Fruit fly (Drosophila melanogaster) whole organism, embryonic: ENCODE data around the gene ssp.

Experiments used
- Atf3 ChIP-seq: fragments of 200-800 bp; sonication (Bioruptor generic); optimal IDR thresholded peaks from 3 replicates; lab custom pipeline; 2016; ENCODE audit warnings: missing biosample characterization, missing genetic modification characterization
- BEAF-32 ChIP-seq: fragments of 200-800 bp; sonication (Bioruptor generic); optimal IDR thresholded peaks from 3 replicates; lab custom pipeline; 2017; ENCODE audit warnings: missing biosample characterization, missing genetic modification characterization, mild to moderate bottlenecking, moderate library complexity, missing genetic modification reagents
- CG11560 ChIP-seq: fragments of 200-800 bp; sonication (Bioruptor generic); IDR thresholded peaks from 3 replicates; pipeline ENCODE4 v1.3.6; 2022; ENCODE audit warnings: missing biosample characterization, missing genetic modification characterization
- CG1233 ChIP-seq: fragments of 200-800 bp; sonication (Bioruptor generic); optimal IDR thresholded peaks from 4 replicates; lab custom pipeline; 2018; ENCODE audit warnings: missing biosample characterization, mild to moderate bottlenecking, missing genetic modification characterization
- CG12391 ChIP-seq: fragments of 200-800 bp; sonication (Bioruptor generic); optimal IDR thresholded peaks from 3 replicates; lab custom pipeline; 2018; ENCODE audit warnings: missing biosample characterization, mild to moderate bottlenecking, missing genetic modification characterization, moderate library complexity
- CG13296 ChIP-seq: fragments of 200-800 bp; sonication (Bioruptor generic); optimal IDR thresholded peaks from 3 replicates; lab custom pipeline; 2018; ENCODE audit warnings: missing biosample characterization, mild to moderate bottlenecking, missing genetic modification characterization
- CG13424 ChIP-seq: fragments of 200-800 bp; sonication (Bioruptor generic); optimal IDR thresholded peaks from 2 replicates; lab custom pipeline; 2019; ENCODE audit warnings: missing biosample characterization, mild to moderate bottlenecking, missing genetic modification characterization, moderate library complexity
- CG14710 ChIP-seq: fragments of 200-800 bp; sonication (Bioruptor generic); optimal IDR thresholded peaks from 3 replicates; lab custom pipeline; 2019; ENCODE audit warnings: missing biosample characterization, mild to moderate bottlenecking, missing genetic modification characterization, moderate library complexity
- CG17328 ChIP-seq: fragments of 200-800 bp; sonication (Bioruptor generic); IDR thresholded peaks from 2 replicates; pipeline ENCODE4 v1.3.6; 2022; ENCODE audit warnings: missing biosample characterization, missing genetic modification characterization
- CG17361 ChIP-seq: fragments of 200-800 bp; sonication (Bioruptor generic); IDR thresholded peaks from 3 replicates; pipeline ENCODE4 v1.3.6; 2022; ENCODE audit warnings: missing biosample characterization, missing genetic modification characterization
- CG2116 ChIP-seq: fragments of 200-800 bp; sonication (Bioruptor generic); optimal IDR thresholded peaks from 3 replicates; lab custom pipeline; 2018; ENCODE audit warnings: missing biosample characterization, mild to moderate bottlenecking, missing genetic modification characterization
- CG2120 ChIP-seq: fragments of 200-800 bp; sonication (Bioruptor generic); optimal IDR thresholded peaks from 3 replicates; lab custom pipeline; 2016; ENCODE audit warnings: missing biosample characterization, missing genetic modification characterization
- CG30403 ChIP-seq: fragments of 200-800 bp; sonication (Bioruptor generic); optimal IDR thresholded peaks from 3 replicates; lab custom pipeline; 2016; ENCODE audit warnings: missing biosample characterization, missing genetic modification characterization
- CG3407 ChIP-seq: fragments of 200-800 bp; sonication (Bioruptor generic); optimal IDR thresholded peaks from 2 replicates; lab custom pipeline; 2018; ENCODE audit warnings: missing biosample characterization, mild to moderate bottlenecking, missing genetic modification characterization
- CG3847 ChIP-seq: fragments of 200-800 bp; sonication (Bioruptor generic); IDR thresholded peaks from 2 replicates; pipeline ENCODE4 v1.3.6; 2022; ENCODE audit warnings: missing biosample characterization, missing genetic modification characterization
- CG4282 ChIP-seq: fragments of 200-800 bp; sonication (Bioruptor generic); optimal IDR thresholded peaks from 2 replicates; lab custom pipeline; 2016; ENCODE audit warnings: missing biosample characterization, missing genetic modification characterization
- CG4424 ChIP-seq: fragments of 200-800 bp; sonication (Bioruptor generic); optimal IDR thresholded peaks from 3 replicates; lab custom pipeline; 2016; ENCODE audit warnings: missing biosample characterization, missing genetic modification characterization
- CG5180 ChIP-seq: fragments of 200-800 bp; sonication (Bioruptor generic); optimal IDR thresholded peaks from 3 replicates; lab custom pipeline; 2017; ENCODE audit warnings: missing biosample characterization, missing genetic modification characterization, mild to moderate bottlenecking, moderate library complexity, missing genetic modification reagents
- CG6254 ChIP-seq: fragments of 200-800 bp; sonication (Bioruptor generic); optimal IDR thresholded peaks from 3 replicates; lab custom pipeline; 2017; ENCODE audit warnings: mild to moderate bottlenecking, missing biosample characterization, missing genetic modification reagents, missing genetic modification characterization
- CG6765 ChIP-seq: fragments of 200-800 bp; sonication (Bioruptor generic); optimal IDR thresholded peaks from 3 replicates; lab custom pipeline; 2017; ENCODE audit warnings: missing biosample characterization, mild to moderate bottlenecking, missing genetic modification characterization
- CG6854 ChIP-seq: fragments of 200-800 bp; sonication (Bioruptor generic); optimal IDR thresholded peaks from 3 replicates; lab custom pipeline; 2017; ENCODE audit warnings: missing biosample characterization, mild to moderate bottlenecking, missing genetic modification characterization
- CG7928 ChIP-seq: fragments of 200-800 bp; sonication (Bioruptor generic); optimal IDR thresholded peaks from 2 replicates; lab custom pipeline; 2017; ENCODE audit warnings: missing biosample characterization, mild to moderate bottlenecking, missing genetic modification characterization
- CG9215 ChIP-seq: fragments of 200-800 bp; sonication (Bioruptor generic); IDR thresholded peaks from 2 replicates; pipeline ENCODE4 v1.3.6; 2022; ENCODE audit warnings: missing biosample characterization, missing genetic modification characterization
- CG9817 ChIP-seq: fragments of 200-800 bp; sonication (Bioruptor generic); optimal IDR thresholded peaks from 2 replicates; lab custom pipeline; 2018; ENCODE audit warnings: missing biosample characterization, mild to moderate bottlenecking, missing genetic modification characterization, moderate library complexity
- CkIIα-i1 ChIP-seq: fragments of 200-800 bp; sonication (Bioruptor generic); IDR thresholded peaks from 2 replicates; pipeline ENCODE4 v1.3.6; 2022; ENCODE audit warnings: missing biosample characterization, missing genetic modification characterization
- Dref ChIP-seq: fragments of 200-800 bp; sonication (Bioruptor generic); IDR thresholded peaks from 2 replicates; pipeline ENCODE4 v1.3.6; 2022; ENCODE audit warnings: missing biosample characterization, missing genetic modification characterization
- ERR ChIP-seq: fragments of 200-800 bp; sonication (Bioruptor generic); optimal IDR thresholded peaks from 2 replicates; lab custom pipeline; 2016; ENCODE audit warnings: missing biosample characterization, missing genetic modification characterization
- Gug ChIP-seq: fragments of 200-800 bp; sonication (Bioruptor generic); IDR thresholded peaks from 4 replicates; pipeline ENCODE4 v1.3.6; 2022; ENCODE audit warnings: missing biosample characterization, missing genetic modification characterization
- H15 ChIP-seq: fragments of 200-800 bp; sonication (Bioruptor generic); IDR thresholded peaks from 3 replicates; pipeline ENCODE4 v1.3.6; 2022; ENCODE audit warnings: missing biosample characterization, missing genetic modification characterization
- Jarid2 ChIP-seq: fragments of 200-800 bp; sonication (Bioruptor generic); optimal IDR thresholded peaks from 3 replicates; lab custom pipeline; 2017; ENCODE audit warnings: mild to moderate bottlenecking, missing biosample characterization, missing genetic modification reagents, missing genetic modification characterization
- MTF-1 ChIP-seq: fragments of 200-800 bp; sonication (Bioruptor generic); optimal IDR thresholded peaks from 2 replicates; lab custom pipeline; 2018; ENCODE audit warnings: missing biosample characterization, mild to moderate bottlenecking, missing genetic modification characterization, borderline replicate concordance
- Scr ChIP-seq: fragments of 200-800 bp; sonication (Bioruptor generic); IDR thresholded peaks from 2 replicates; pipeline ENCODE4 v1.3.6; 2022; ENCODE audit warnings: missing biosample characterization, missing genetic modification characterization; ENCODE audit not compliant: partially characterized antibody
- Side ChIP-seq: fragments of 200-800 bp; sonication (Bioruptor generic); optimal IDR thresholded peaks from 2 replicates; lab custom pipeline; 2016; ENCODE audit warnings: missing biosample characterization, missing genetic modification characterization
- YL-1 ChIP-seq: fragments of 200-800 bp; sonication (Bioruptor generic); optimal IDR thresholded peaks from 3 replicates; lab custom pipeline; 2017; ENCODE audit warnings: missing biosample characterization, mild to moderate bottlenecking, missing genetic modification characterization
- danr ChIP-seq: fragments of 200-800 bp; sonication (Bioruptor generic); IDR thresholded peaks from 2 replicates; pipeline ENCODE4 v1.3.6; 2022; ENCODE audit warnings: missing biosample characterization, missing genetic modification characterization
- eyg ChIP-seq: fragments of 200-800 bp; sonication (Bioruptor generic); optimal IDR thresholded peaks from 3 replicates; lab custom pipeline; 2016; ENCODE audit warnings: missing biosample characterization, missing genetic modification characterization
- fd102C ChIP-seq: fragments of 200-800 bp; sonication (Bioruptor generic); optimal IDR thresholded peaks from 2 replicates; lab custom pipeline; 2018; ENCODE audit warnings: missing biosample characterization, mild to moderate bottlenecking, missing genetic modification characterization, moderate library complexity
- gcm2 ChIP-seq: fragments of 200-800 bp; sonication (Bioruptor generic); optimal IDR thresholded peaks from 2 replicates; lab custom pipeline; 2016; ENCODE audit warnings: missing biosample characterization, missing genetic modification characterization
- gem ChIP-seq: fragments of 200-800 bp; sonication (Bioruptor generic); optimal IDR thresholded peaks from 2 replicates; lab custom pipeline; 2019; ENCODE audit warnings: missing biosample characterization, mild to moderate bottlenecking, missing genetic modification characterization, moderate library complexity
- gfzf ChIP-seq: fragments of 200-800 bp; sonication (Bioruptor generic); optimal IDR thresholded peaks from 2 replicates; lab custom pipeline; 2016; ENCODE audit warnings: missing biosample characterization, mild to moderate bottlenecking, missing genetic modification characterization, moderate library complexity
- grau ChIP-seq: fragments of 200-800 bp; optimal IDR thresholded peaks from 3 replicates; lab custom pipeline; 2019; ENCODE audit warnings: missing biosample characterization, mild to moderate bottlenecking, missing genetic modification characterization, moderate library complexity
- gsb ChIP-seq: fragments of 200-800 bp; sonication (Bioruptor generic); IDR thresholded peaks from 2 replicates; pipeline ENCODE4 v1.3.6; 2022; ENCODE audit warnings: missing biosample characterization, missing genetic modification characterization
- gt ChIP-seq: fragments of 200-800 bp; sonication (Bioruptor generic); IDR thresholded peaks from 2 replicates; pipeline ENCODE4 v1.3.6; 2022; ENCODE audit warnings: missing biosample characterization, missing genetic modification characterization
- lola ChIP-seq, 3 experiments: fragments of >200 bp in 2 of 3; fragments of 200-800 bp in 1 of 3; sonication (Bioruptor generic) in 1 of 3; optimal IDR thresholded peaks; 2 replicates each; lab custom pipeline; 2017 to 2019; ENCODE audit warnings: missing biosample characterization in 3 of 3, missing genetic modification characterization in 3 of 3, mild to moderate bottlenecking in 1 of 3, moderate library complexity in 1 of 3
- mam ChIP-seq: fragments of 200-800 bp; sonication (Bioruptor generic); optimal IDR thresholded peaks from 3 replicates; lab custom pipeline; 2016; ENCODE audit warnings: missing biosample characterization, missing genetic modification characterization
- mld ChIP-seq: fragments of 200-800 bp; sonication (Bioruptor generic); IDR thresholded peaks from 3 replicates; pipeline ENCODE4 v1.3.6; 2022; ENCODE audit warnings: missing biosample characterization, missing genetic modification characterization; ENCODE audit not compliant: partially characterized antibody
- sqz ChIP-seq: fragments of 200-800 bp; sonication (Bioruptor generic); optimal IDR thresholded peaks from 3 replicates; lab custom pipeline; 2018; ENCODE audit warnings: missing biosample characterization, mild to moderate bottlenecking, missing genetic modification characterization
- zfh2 ChIP-seq: fragments of 200-800 bp; sonication (Bioruptor generic); optimal IDR thresholded peaks from 2 replicates; lab custom pipeline; 2016; ENCODE audit warnings: missing biosample characterization, missing genetic modification characterization

ssp gene

DNA sequence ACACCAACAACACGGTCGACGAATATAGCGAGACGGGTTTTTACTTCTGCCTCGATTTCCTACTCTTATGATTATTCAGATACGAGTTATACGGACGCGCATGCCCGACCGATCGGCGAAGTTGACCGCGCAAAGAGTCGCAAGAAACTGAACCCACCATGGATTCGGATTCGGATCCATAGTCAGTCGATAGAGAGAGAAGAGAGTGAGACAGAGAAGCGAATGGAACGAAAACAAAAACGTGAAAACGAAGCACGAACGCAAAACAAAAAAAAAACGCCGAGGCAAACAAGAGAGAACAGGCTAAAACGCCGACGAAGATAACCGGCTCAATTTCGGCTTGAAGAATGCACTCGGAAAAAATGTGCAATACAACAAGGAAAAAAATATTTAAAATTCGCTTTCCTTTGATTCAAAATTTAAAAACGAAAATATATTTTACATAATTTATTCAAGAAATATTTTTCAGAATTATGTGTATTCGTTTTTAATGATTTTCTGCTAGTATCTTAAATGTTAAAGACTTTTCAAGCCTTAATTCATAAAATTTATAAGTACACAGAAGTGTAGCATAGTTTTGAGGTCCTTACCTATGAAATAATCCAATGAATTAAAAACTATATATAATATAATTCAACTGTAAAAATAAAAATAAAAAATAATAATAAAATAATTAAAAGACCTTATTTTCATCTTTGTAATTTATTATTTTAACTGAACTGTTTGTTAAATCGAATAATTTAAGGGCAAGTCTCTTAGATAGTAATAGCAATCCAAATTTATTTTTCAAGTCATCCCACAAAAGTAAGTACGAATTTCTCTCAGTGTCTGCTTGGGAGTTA lies 36.2 kb upstream of the ssp start, which contains the start of gene Sema5c (continued):
- TF ChIP-seq YL-1 (peak; percentile 27), CG30403 (GFP tag; lab: Kevin White, UChicago) (peak; percentile 73), BEAF-32 (GFP tag; lab: Kevin White, UChicago) (no peak), CG1233 (GFP tag; lab: Kevin White, UChicago) (peak; percentile 63), CG2116 (peak; percentile 36), CG6765 (GFP tag; lab: Kevin White, UChicago) (peak; percentile 15), gfzf (GFP tag; lab: Kevin White, UChicago) (no peak), mam (GFP tag; lab: Kevin White, UChicago) (peak; percentile 17), ERR (peak; percentile 0), gsb (GFP tag; lab: Robert Waterston, UW) (0 out of 2 replicates have a peak, but pooled peaks have one; percentile 36), CG14710 (peak; percentile 82), CG11560 (no peak), sqz (GFP tag; lab: Kevin White, UChicago) (peak; percentile 63), CG12391 (tag; lab: Kevin White, UChicago) (peak; percentile 80), CG7928 (GFP tag; lab: Kevin White, UChicago) (no peak), lola (GFP tag; optimal IDR thresholded peaks at IDR 0.05; lab: Kevin White, UChicago) (peak in 1 of 3 experiments; percentile 93), CG3847 (GFP tag; lab: Robert Waterston, UW) (no peak), gem (tag; lab: Kevin White, UChicago) (peak; percentile 87), MTF-1 (GFP tag; lab: Kevin White, UChicago) (peak; percentile 13), Gug (GFP tag; lab: Robert Waterston, UW) (peak; percentile 53; the same call in 1 of the 4 replicates), grau (tag; lab: Kevin White, UChicago) (peak; percentile 79), CG4282 (GFP tag; lab: Kevin White, UChicago) (no peak), Side (GFP tag; lab: Kevin White, UChicago) (peak; percentile 36), CG9817 (tag; lab: Kevin White, UChicago) (peak; percentile 35), CG9215 (GFP tag; lab: Robert Waterston, UW) (0 out of 2 replicates have a peak, but pooled peaks have one; percentile 31), CG5180 (GFP tag; lab: Kevin White, UChicago) (peak; percentile 53), Scr (GFP tag; lab: Robert Waterston, UW) (peak; percentile 38), CG13296 (GFP tag; lab: Kevin White, UChicago) (peak; percentile 35), mld (GFP tag; lab: Robert Waterston, UW) (no peak), CG6854 (GFP tag; lab: Kevin White, UChicago) (peak; percentile 49), CG13424 (peak; percentile 74), CG4424 (peak; percentile 74), CG17361 (GFP tag; lab: Robert Waterston, UW) (peak; percentile 96), fd102C (GFP tag; lab: Kevin White, UChicago) (no peak), eyg (GFP tag; lab: Kevin White, UChicago) (no peak), danr (GFP tag; lab: Robert Waterston, UW) (no peak), Dref (GFP tag; lab: Robert Waterston, UW) (no peak), Atf3 (GFP tag; lab: Kevin White, UChicago) (no peak), CG6254 (GFP tag; lab: Kevin White, UChicago) (peak; percentile 41), H15 (0 out of 3 replicates have a peak, but pooled peaks have one; percentile 39), gt (GFP tag; lab: Robert Waterston, UW) (no peak), CG17328 (GFP tag; lab: Robert Waterston, UW) (no peak), CG2120 (GFP tag; lab: Kevin White, UChicago) (peak; percentile 47), gcm2 (GFP tag; lab: Kevin White, UChicago) (no peak), CkIIα-i1 (GFP tag; lab: Robert Waterston, UW) (no peak), zfh2 (GFP tag; lab: Kevin White, UChicago) (no peak), CG3407 (GFP tag; lab: Kevin White, UChicago) (peak; percentile 10), Jarid2 (peak; percentile 98)
